Fruit fly (Drosophila melanogaster) whole organism, prepupa: ENCODE measurements around the gene CG5877.
A peak's percentile ranks its signal among the peaks of the same experiment; 100 is the strongest.

Experiments
- CG10669 ChIP-seq: fragments of 200-800 bp; sonication (Bioruptor generic); optimal IDR thresholded peaks from 3 replicates; lab custom pipeline; 2018; ENCODE audit warnings: missing biosample characterization, mild to moderate bottlenecking, missing genetic modification characterization, moderate library complexity
- CG11294 ChIP-seq: fragments of 200-800 bp; sonication (Bioruptor generic); IDR thresholded peaks from 2 replicates; pipeline ENCODE4 v1.3.6; 2022; ENCODE audit warnings: missing biosample characterization, missing genetic modification characterization
- CG11902 ChIP-seq: fragments of 200-800 bp; sonication (Bioruptor generic); optimal IDR thresholded peaks from 3 replicates; lab custom pipeline; 2016; ENCODE audit warnings: missing biosample characterization, missing genetic modification characterization
- CG15336 ChIP-seq: fragments of 200-800 bp; sonication (Bioruptor generic); IDR thresholded peaks from 2 replicates; pipeline ENCODE4 v1.3.6; 2022; ENCODE audit warnings: missing biosample characterization, missing genetic modification characterization
- CG1621 ChIP-seq: fragments of 200-800 bp; sonication (Bioruptor generic); optimal IDR thresholded peaks from 3 replicates; lab custom pipeline; 2018; ENCODE audit warnings: missing biosample characterization, mild to moderate bottlenecking, missing genetic modification characterization
- CG16779 ChIP-seq: fragments of 200-800 bp; sonication (Bioruptor generic); optimal IDR thresholded peaks from 3 replicates; lab custom pipeline; 2017; ENCODE audit warnings: missing biosample characterization, mild to moderate bottlenecking, missing genetic modification characterization
- CG31627 ChIP-seq: fragments of 200-800 bp; sonication (Bioruptor generic); optimal IDR thresholded peaks from 3 replicates; lab custom pipeline; 2016; ENCODE audit warnings: missing biosample characterization, missing genetic modification characterization
- CG32006 ChIP-seq: fragments of 200-800 bp; sonication (Bioruptor generic); optimal IDR thresholded peaks from 3 replicates; lab custom pipeline; 2017; ENCODE audit warnings: missing biosample characterization, mild to moderate bottlenecking, missing genetic modification characterization
- CG3919 ChIP-seq: fragments of 200-800 bp; sonication (Bioruptor generic); optimal IDR thresholded peaks from 3 replicates; lab custom pipeline; 2016; ENCODE audit warnings: missing biosample characterization, missing genetic modification characterization
- CG6163 ChIP-seq: fragments of 200-800 bp; sonication (Bioruptor generic); IDR thresholded peaks from 3 replicates; pipeline ENCODE4 v1.3.6; 2022; ENCODE audit warnings: missing biosample characterization, missing genetic modification characterization
- CG6276 ChIP-seq: fragments of 200-800 bp; sonication (Bioruptor generic); optimal IDR thresholded peaks from 2 replicates; lab custom pipeline; 2017; ENCODE audit warnings: missing biosample characterization, mild to moderate bottlenecking, missing genetic modification characterization
- CG6792 ChIP-seq: fragments of 200-800 bp; sonication (Bioruptor generic); optimal IDR thresholded peaks from 3 replicates; lab custom pipeline; 2016; ENCODE audit warnings: missing biosample characterization, missing genetic modification characterization
- CG6808 ChIP-seq: fragments of 200-800 bp; sonication (Bioruptor generic); optimal IDR thresholded peaks from 3 replicates; lab custom pipeline; 2017; ENCODE audit warnings: missing biosample characterization, missing genetic modification characterization, mild to moderate bottlenecking, moderate library complexity, missing genetic modification reagents
- CG6854 ChIP-seq: fragments of 200-800 bp; sonication (Bioruptor generic); optimal IDR thresholded peaks from 2 replicates; lab custom pipeline; 2017; ENCODE audit warnings: missing biosample characterization, mild to moderate bottlenecking, missing genetic modification characterization
- CG7368 ChIP-seq: fragments of 200-800 bp; sonication (Bioruptor generic); optimal IDR thresholded peaks from 3 replicates; lab custom pipeline; 2016; ENCODE audit warnings: missing biosample characterization, missing genetic modification characterization
- CG8119 ChIP-seq: fragments of 200-800 bp; sonication (Bioruptor generic); IDR thresholded peaks from 3 replicates; pipeline ENCODE4 v1.3.6; 2022; ENCODE audit warnings: missing biosample characterization, missing genetic modification characterization
- CG8319 ChIP-seq: fragments of 200-800 bp; sonication (Bioruptor generic); optimal IDR thresholded peaks from 3 replicates; lab custom pipeline; 2016; ENCODE audit warnings: missing biosample characterization, missing genetic modification characterization
- CG8632 ChIP-seq: fragments of 200-800 bp; sonication (Bioruptor generic); optimal IDR thresholded peaks from 3 replicates; lab custom pipeline; 2016; ENCODE audit warnings: missing biosample characterization, missing genetic modification characterization
- CG9139 ChIP-seq: fragments of 200-800 bp; sonication (Bioruptor generic); optimal IDR thresholded peaks from 3 replicates; lab custom pipeline; 2017; ENCODE audit warnings: missing biosample characterization, mild to moderate bottlenecking, missing genetic modification characterization
- Eip75B ChIP-seq: fragments of 200-800 bp; sonication (Bioruptor generic); optimal IDR thresholded peaks from 3 replicates; lab custom pipeline; 2016; ENCODE audit warnings: missing biosample characterization, missing genetic modification characterization
- Eip78C ChIP-seq: fragments of 200-800 bp; sonication (Bioruptor generic); peaks from one replicate; lab custom pipeline; 2016; ENCODE audit warnings: missing biosample characterization, missing genetic modification characterization
- Ets21C ChIP-seq: fragments of 200-800 bp; sonication (Bioruptor generic); optimal IDR thresholded peaks from 3 replicates; lab custom pipeline; 2016; ENCODE audit warnings: missing biosample characterization, missing genetic modification characterization
- Ets96B ChIP-seq: fragments of 200-800 bp; optimal IDR thresholded peaks from 2 replicates; lab custom pipeline; 2019; ENCODE audit warnings: missing biosample characterization, mild to moderate bottlenecking, missing genetic modification characterization, moderate library complexity
- Gug ChIP-seq: fragments of 200-800 bp; sonication (Bioruptor generic); IDR thresholded peaks from 2 replicates; pipeline ENCODE4 v1.3.6; 2022; ENCODE audit warnings: missing biosample characterization, missing genetic modification characterization
- Hr39 ChIP-seq: fragments of 200-800 bp; sonication (Bioruptor generic); optimal IDR thresholded peaks from 2 replicates; lab custom pipeline; 2016; ENCODE audit warnings: missing biosample characterization, missing genetic modification characterization
- Met ChIP-seq: fragments of 200-800 bp; sonication (Bioruptor generic); optimal IDR thresholded peaks from 3 replicates; lab custom pipeline; 2016; ENCODE audit warnings: missing biosample characterization, missing genetic modification characterization
- Sox102F ChIP-seq: fragments of 200-800 bp; sonication (Bioruptor generic); optimal IDR thresholded peaks from 2 replicates; lab custom pipeline; 2016; ENCODE audit warnings: missing biosample characterization, mild to moderate bottlenecking, missing genetic modification characterization
- Sox15 ChIP-seq: fragments of 200-800 bp; sonication (Bioruptor generic); optimal IDR thresholded peaks from 3 replicates; lab custom pipeline; 2016; ENCODE audit warnings: missing biosample characterization, missing genetic modification characterization
- acj6 ChIP-seq: fragments of 200-800 bp; sonication (Bioruptor generic); optimal IDR thresholded peaks from 3 replicates; lab custom pipeline; 2016; ENCODE audit warnings: missing biosample characterization, missing genetic modification characterization
- cyc ChIP-seq: fragments of 200-800 bp; sonication (Bioruptor generic); optimal IDR thresholded peaks from 3 replicates; lab custom pipeline; 2016; ENCODE audit warnings: missing biosample characterization, missing genetic modification characterization
- dac ChIP-seq: fragments of 200-800 bp; sonication (Bioruptor generic); optimal IDR thresholded peaks from 2 replicates; lab custom pipeline; 2017; ENCODE audit warnings: missing biosample characterization, mild to moderate bottlenecking, missing genetic modification characterization
- eg ChIP-seq: fragments of 200-800 bp; sonication (Bioruptor generic); IDR thresholded peaks from 3 replicates; pipeline ENCODE4 v1.3.6; 2022; ENCODE audit warnings: missing biosample characterization, missing genetic modification characterization
- esn ChIP-seq: fragments of 200-800 bp; sonication (Bioruptor generic); optimal IDR thresholded peaks from 2 replicates; lab custom pipeline; 2016; ENCODE audit warnings: missing biosample characterization, mild to moderate bottlenecking, missing genetic modification characterization, moderate library complexity
- fd59A ChIP-seq: fragments of 200-800 bp; sonication (Bioruptor generic); optimal IDR thresholded peaks from 2 replicates; lab custom pipeline; 2017; ENCODE audit warnings: missing biosample characterization, mild to moderate bottlenecking, missing genetic modification characterization, missing genetic modification reagents
- fkh ChIP-seq: fragments of 200-800 bp; sonication (Bioruptor generic); optimal IDR thresholded peaks from 3 replicates; lab custom pipeline; 2017; ENCODE audit warnings: missing biosample characterization, mild to moderate bottlenecking, missing genetic modification characterization, moderate library complexity
- pdm3 ChIP-seq: fragments of 200-800 bp; sonication (Bioruptor generic); optimal IDR thresholded peaks from 3 replicates; lab custom pipeline; 2016; ENCODE audit warnings: missing biosample characterization, missing genetic modification characterization
- spab ChIP-seq: fragments of 200-800 bp; sonication (Bioruptor generic); optimal IDR thresholded peaks from 2 replicates; lab custom pipeline; 2017; ENCODE audit warnings: missing biosample characterization, mild to moderate bottlenecking, missing genetic modification characterization, missing genetic modification reagents
- ss ChIP-seq, 2 experiments: fragments of 200-800 bp; sonication (Bioruptor generic); optimal IDR thresholded peaks; 2 replicates in 1 of 2; 3 replicates in 1 of 2; lab custom pipeline; 2017 to 2018; ENCODE audit warnings: mild to moderate bottlenecking in 2 of 2, missing biosample characterization in 2 of 2, missing genetic modification characterization in 2 of 2, moderate library complexity in 1 of 2
- svp ChIP-seq: fragments of 200-800 bp; sonication (Bioruptor generic); peaks from one replicate; lab custom pipeline; 2016; ENCODE audit warnings: missing biosample characterization, missing genetic modification characterization
- topi ChIP-seq: fragments of 200-800 bp; sonication (Bioruptor generic); optimal IDR thresholded peaks from 3 replicates; lab custom pipeline; 2016; ENCODE audit warnings: missing biosample characterization, missing genetic modification characterization
- vri ChIP-seq: fragments of 200-800 bp; sonication (Bioruptor generic); optimal IDR thresholded peaks from 3 replicates; lab custom pipeline; 2016; ENCODE audit warnings: missing biosample characterization, mild to moderate bottlenecking, missing genetic modification characterization

Gene CG5877

dm6 chrX:15307485-15308138 lies 14.8 kb downstream of the CG5877 start:
- TF ChIP-seq Eip78C (GFP tag; lab: Kevin White, UChicago) (peak; percentile 33), fkh (GFP tag; lab: Kevin White, UChicago) (peak; percentile 51), Hr39 (GFP tag; lab: Kevin White, UChicago) (no peak), svp (GFP tag; lab: Kevin White, UChicago) (peak; percentile 77), Met (GFP tag; lab: Kevin White, UChicago) (no peak)

dm6 chrX:15308456-15308954 lies 15.7 kb downstream of the CG5877 start:
- TF ChIP-seq Ets96B (tag; lab: Kevin White, UChicago) (no peak), CG6792 (no peak), Sox15 (GFP tag; lab: Kevin White, UChicago) (no peak), CG6276 (peak; percentile 1), Ets21C (no peak), vri (GFP tag; lab: Kevin White, UChicago) (peak; percentile 21), cyc (GFP tag; lab: Kevin White, UChicago) (no peak), Gug (no peak), CG6163 (GFP tag; lab: Robert Waterston, UW) (no peak), CG8632 (GFP tag; lab: Kevin White, UChicago) (no peak), Eip78C (GFP tag; lab: Kevin White, UChicago) (peak; percentile 42), fd59A (GFP tag; lab: Kevin White, UChicago) (no peak), CG11902 (GFP tag; lab: Kevin White, UChicago) (no peak), CG16779 (tag; lab: Kevin White, UChicago) (no peak), Met (GFP tag; lab: Kevin White, UChicago) (no peak), topi (GFP tag; lab: Kevin White, UChicago) (no peak)

- TF ChIP-seq Ets96B (tag; lab: Kevin White, UChicago) (no peak), pdm3 (GFP tag; lab: Kevin White, UChicago) (no peak), CG10669 (no peak)
Measured at dm6 chrX:15309918-15310317, 17.1 kb downstream of the CG5877 start.

dm6 chrX:15312074-15312881 lies 19.4 kb downstream of the CG5877 start:
- TF ChIP-seq Sox102F = peak; percentile 24
- peak; percentile 55 for TF ChIP-seq CG31627 (GFP tag; lab: Kevin White, UChicago)
- TF ChIP-seq svp (GFP tag; lab: Kevin White, UChicago) = peak; percentile 76
- no peak for TF ChIP-seq vri (GFP tag; lab: Kevin White, UChicago)
- peak; percentile 62 for TF ChIP-seq pdm3 (GFP tag; lab: Kevin White, UChicago)
- TF ChIP-seq Eip75B (GFP tag; lab: Kevin White, UChicago) = peak; percentile 35
- TF ChIP-seq CG6854 (GFP tag; lab: Kevin White, UChicago) = no peak
- no peak for TF ChIP-seq CG9139 (GFP tag; lab: Kevin White, UChicago)
- TF ChIP-seq Gug = peak; percentile 52
- peak; percentile 45 for TF ChIP-seq fd59A (GFP tag; lab: Kevin White, UChicago)
- TF ChIP-seq CG11294 = peak; percentile 45; the same call in 1 of the 2 replicates
- peak; percentile 46 for TF ChIP-seq dac (GFP tag; lab: Kevin White, UChicago)
- TF ChIP-seq CG6808 (GFP tag; lab: Kevin White, UChicago) = peak; percentile 42
- peak; percentile 11 for TF ChIP-seq CG7368
- TF ChIP-seq CG3919 (GFP tag; lab: Kevin White, UChicago) = peak; percentile 52
- TF ChIP-seq CG11902 (GFP tag; lab: Kevin White, UChicago) = peak; percentile 48
- no peak for TF ChIP-seq fkh (GFP tag; lab: Kevin White, UChicago)
- peak; percentile 49; the same call in 1 of the 2 replicates for TF ChIP-seq CG15336 (GFP tag; lab: Robert Waterston, UW)
- TF ChIP-seq esn = peak; percentile 71
- TF ChIP-seq CG8119 = peak; percentile 49; the same call in 1 of the 3 replicates
- peak; percentile 58 for TF ChIP-seq CG6792
- TF ChIP-seq Met (GFP tag; lab: Kevin White, UChicago) = peak; percentile 53
- peak; percentile 85 for TF ChIP-seq CG32006 (GFP tag; lab: Kevin White, UChicago)
- TF ChIP-seq acj6 (GFP tag; lab: Kevin White, UChicago) = peak; percentile 66
- no peak for TF ChIP-seq CG1621
- peak; percentile 42 for TF ChIP-seq spab (GFP tag; lab: Kevin White, UChicago)
- peak; percentile 60 for TF ChIP-seq Sox15 (GFP tag; lab: Kevin White, UChicago)
- peak; percentile 68 for TF ChIP-seq eg (GFP tag; lab: Robert Waterston, UW)
- TF ChIP-seq ss (GFP tag; optimal IDR thresholded peaks at IDR 0.05; lab: Kevin White, UChicago) = peak in 1 of 2 experiments; percentile 57
- peak; percentile 13 for TF ChIP-seq CG8319 (GFP tag; lab: Kevin White, UChicago)
- TF ChIP-seq Ets96B (tag; lab: Kevin White, UChicago) = peak; percentile 47
